Fruit fly (Drosophila melanogaster) whole organism, embryonic: ENCODE results near the gene CG5050.

ENCODE experiments used
- ATbp ChIP-seq: fragments of 200-800 bp; sonication (Bioruptor generic); optimal IDR thresholded peaks from 2 replicates; lab custom pipeline; 2017; ENCODE audit warnings: missing biosample characterization, mild to moderate bottlenecking, missing genetic modification characterization, missing genetic modification reagents
- Awh ChIP-seq: fragments of 200-800 bp; sonication (Bioruptor generic); IDR thresholded peaks from 2 replicates; pipeline ENCODE4, ENCODE4 v1.3.6; 2022; ENCODE audit warnings: missing biosample characterization, missing genetic modification characterization
- BtbVII ChIP-seq: fragments of 200-800 bp; sonication (Bioruptor generic); optimal IDR thresholded peaks from 3 replicates; lab custom pipeline; 2017; ENCODE audit warnings: missing biosample characterization, mild to moderate bottlenecking, missing genetic modification characterization
- C15 ChIP-seq: fragments of 200-800 bp; sonication (Bioruptor generic); IDR thresholded peaks from 3 replicates; pipeline ENCODE4 v1.3.6; 2022; ENCODE audit warnings: missing biosample characterization, missing genetic modification characterization
- CG10431 ChIP-seq: fragments of 200-800 bp; sonication (Bioruptor generic); optimal IDR thresholded peaks from 3 replicates; lab custom pipeline; 2018; ENCODE audit warnings: missing biosample characterization, mild to moderate bottlenecking, missing genetic modification characterization
- CG11560 ChIP-seq: fragments of 200-800 bp; sonication (Bioruptor generic); IDR thresholded peaks from 3 replicates; pipeline ENCODE4 v1.3.6; 2022; ENCODE audit warnings: missing biosample characterization, missing genetic modification characterization
- CG11696 ChIP-seq: fragments of 200-800 bp; sonication (Bioruptor generic); IDR thresholded peaks from 2 replicates; pipeline ENCODE4 v1.3.6; 2022; ENCODE audit warnings: missing biosample characterization, missing genetic modification characterization
- CG12659 ChIP-seq: fragments of 200-800 bp; sonication (Bioruptor generic); optimal IDR thresholded peaks from 3 replicates; lab custom pipeline; 2017; ENCODE audit warnings: mild to moderate bottlenecking, missing biosample characterization, missing genetic modification reagents, missing genetic modification characterization
- CG13624 ChIP-seq: fragments of 200-800 bp; sonication (Bioruptor generic); optimal IDR thresholded peaks from 2 replicates; lab custom pipeline; 2016; ENCODE audit warnings: missing biosample characterization, missing genetic modification characterization
- CG14710 ChIP-seq: fragments of 200-800 bp; sonication (Bioruptor generic); optimal IDR thresholded peaks from 3 replicates; lab custom pipeline; 2019; ENCODE audit warnings: missing biosample characterization, mild to moderate bottlenecking, missing genetic modification characterization, moderate library complexity
- CG15011 ChIP-seq: fragments of 200-800 bp; sonication (Bioruptor generic); optimal IDR thresholded peaks from 3 replicates; lab custom pipeline; 2018; ENCODE audit warnings: missing biosample characterization, mild to moderate bottlenecking, missing genetic modification characterization
- CG17568 ChIP-seq: fragments of 200-800 bp; sonication (Bioruptor generic); optimal IDR thresholded peaks from 2 replicates; lab custom pipeline; 2018; ENCODE audit warnings: missing biosample characterization, mild to moderate bottlenecking, missing genetic modification characterization, moderate library complexity
- CG2199 ChIP-seq: fragments of 200-800 bp; sonication (Bioruptor generic); IDR thresholded peaks from 3 replicates; pipeline ENCODE4 v1.3.6; 2022; ENCODE audit warnings: missing biosample characterization, missing genetic modification characterization
- CG2712 ChIP-seq: fragments of 200-800 bp; optimal IDR thresholded peaks from 3 replicates; lab custom pipeline; 2019; ENCODE audit warnings: missing biosample characterization, mild to moderate bottlenecking, missing genetic modification characterization, moderate library complexity
- CG3163 ChIP-seq: fragments of 200-800 bp; sonication (Bioruptor generic); optimal IDR thresholded peaks from 3 replicates; lab custom pipeline; 2016; ENCODE audit warnings: missing biosample characterization, missing genetic modification characterization
- CG3281 ChIP-seq: fragments of 200-800 bp; sonication (Bioruptor generic); optimal IDR thresholded peaks from 3 replicates; lab custom pipeline; 2017; ENCODE audit warnings: missing biosample characterization, mild to moderate bottlenecking, missing genetic modification characterization
- CG34224 ChIP-seq: fragments of 200-800 bp; sonication (Bioruptor generic); IDR thresholded peaks from 3 replicates; pipeline ENCODE4 v1.3.6; 2022; ENCODE audit warnings: missing biosample characterization, missing genetic modification characterization; ENCODE audit not compliant: partially characterized antibody
- CG34376 ChIP-seq: fragments of 200-800 bp; sonication (Bioruptor generic); optimal IDR thresholded peaks from 2 replicates; lab custom pipeline; 2018; ENCODE audit warnings: missing biosample characterization, mild to moderate bottlenecking, missing genetic modification characterization
- CG4424 ChIP-seq: fragments of 200-800 bp; sonication (Bioruptor generic); optimal IDR thresholded peaks from 3 replicates; lab custom pipeline; 2016; ENCODE audit warnings: missing biosample characterization, missing genetic modification characterization
- CG7786 ChIP-seq: fragments of 200-800 bp; sonication (Bioruptor generic); optimal IDR thresholded peaks from 2 replicates; lab custom pipeline; 2016; ENCODE audit warnings: missing biosample characterization, missing genetic modification characterization
- CG8290 ChIP-seq, 3 experiments: fragments of 200-800 bp; sonication (Bioruptor generic); optimal IDR thresholded peaks; 2 replicates each; lab custom pipeline; 2016 to 2019; ENCODE audit warnings: missing biosample characterization in 3 of 3, missing genetic modification characterization in 3 of 3, mild to moderate bottlenecking in 2 of 3, moderate library complexity in 1 of 3
- CG9932 ChIP-seq: fragments of 200-800 bp; sonication (Bioruptor generic); IDR thresholded peaks from 2 replicates; pipeline ENCODE4 v1.3.6; 2022; ENCODE audit warnings: missing biosample characterization, missing genetic modification characterization
- D19B ChIP-seq: fragments of 200-800 bp; sonication (Bioruptor generic); optimal IDR thresholded peaks from 2 replicates; lab custom pipeline; 2017; ENCODE audit warnings: missing biosample characterization, mild to moderate bottlenecking, missing genetic modification characterization
- Dbx ChIP-seq: fragments of 200-800 bp; sonication (Bioruptor generic); IDR thresholded peaks from 3 replicates; pipeline ENCODE4 v1.3.6; 2022; ENCODE audit warnings: missing biosample characterization, missing genetic modification characterization
- ERR ChIP-seq: fragments of 200-800 bp; sonication (Bioruptor generic); optimal IDR thresholded peaks from 2 replicates; lab custom pipeline; 2016; ENCODE audit warnings: missing biosample characterization, missing genetic modification characterization
- Med ChIP-seq: fragments of 200-800 bp; sonication (Bioruptor generic); peaks from one replicate; lab custom pipeline; 2016; ENCODE audit warnings: missing biosample characterization, missing genetic modification characterization, mild to moderate bottlenecking, inconsistent platforms, moderate library complexity
- Meics ChIP-seq: fragments of 200-800 bp; sonication (Bioruptor generic); optimal IDR thresholded peaks from 2 replicates; lab custom pipeline; 2017; ENCODE audit warnings: missing biosample characterization, mild to moderate bottlenecking, missing genetic modification characterization
- NFAT ChIP-seq: fragments of 200-800 bp; sonication (Bioruptor generic); IDR thresholded peaks from 2 replicates; pipeline ENCODE4 v1.3.6; 2022; ENCODE audit warnings: missing biosample characterization, missing genetic modification characterization
- Ptx1 ChIP-seq: fragments of 200-800 bp; sonication (Bioruptor generic); IDR thresholded peaks from 2 replicates; pipeline ENCODE4 v1.3.6; 2022; ENCODE audit warnings: missing biosample characterization, missing genetic modification characterization
- Scr ChIP-seq: fragments of 200-800 bp; sonication (Bioruptor generic); IDR thresholded peaks from 2 replicates; pipeline ENCODE4 v1.3.6; 2022; ENCODE audit warnings: missing biosample characterization, missing genetic modification characterization; ENCODE audit not compliant: partially characterized antibody
- Sox102F ChIP-seq: fragments of 200-800 bp; sonication (Bioruptor generic); optimal IDR thresholded peaks from 2 replicates; lab custom pipeline; 2018; ENCODE audit warnings: missing biosample characterization, mild to moderate bottlenecking, missing genetic modification characterization, moderate library complexity
- Sry-δ ChIP-seq: fragments of 200-800 bp; sonication (Bioruptor generic); optimal IDR thresholded peaks from 2 replicates; lab custom pipeline; 2016; ENCODE audit warnings: missing biosample characterization, missing genetic modification characterization
- abd-A ChIP-seq: fragments of 200-800 bp; sonication (Bioruptor generic); optimal IDR thresholded peaks from 3 replicates; lab custom pipeline; 2019; ENCODE audit warnings: missing biosample characterization, mild to moderate bottlenecking, missing genetic modification characterization, moderate library complexity
- aop ChIP-seq: fragments of 200-800 bp; sonication (Bioruptor generic); IDR thresholded peaks from 2 replicates; pipeline ENCODE4 v1.3.6; 2022; ENCODE audit warnings: missing biosample characterization, missing genetic modification characterization
- bsh ChIP-seq, 2 experiments: fragments of 200-800 bp; sonication (Bioruptor generic); optimal IDR thresholded peaks; 2 replicates each; lab custom pipeline; 2017 to 2018; ENCODE audit warnings: mild to moderate bottlenecking in 2 of 2, missing biosample characterization in 2 of 2, missing genetic modification characterization in 2 of 2, moderate library complexity in 1 of 2
- crc ChIP-seq: fragments of 200-800 bp; sonication (Bioruptor generic); optimal IDR thresholded peaks from 2 replicates; lab custom pipeline; 2016; ENCODE audit warnings: missing biosample characterization, missing genetic modification characterization
- da ChIP-seq: fragments of 200-800 bp; sonication (Bioruptor generic); optimal IDR thresholded peaks from 2 replicates; lab custom pipeline; 2016; ENCODE audit warnings: missing biosample characterization, missing genetic modification characterization
- en ChIP-seq: fragments of 200-800 bp; sonication (Bioruptor generic); optimal IDR thresholded peaks from 2 replicates; lab custom pipeline; 2016; ENCODE audit warnings: missing biosample characterization, missing genetic modification characterization
- eve ChIP-seq, 2 experiments: fragments of >200 bp; optimal IDR thresholded peaks; 2 replicates each; lab custom pipeline; 2017; ENCODE audit warnings: missing biosample characterization in 2 of 2, missing genetic modification characterization in 2 of 2
- exex ChIP-seq: fragments of 200-800 bp; sonication (Bioruptor generic); optimal IDR thresholded peaks from 4 replicates; lab custom pipeline; 2018; ENCODE audit warnings: missing biosample characterization, mild to moderate bottlenecking, missing genetic modification characterization, moderate library complexity
- odd ChIP-seq: fragments of 200-800 bp; sonication (Bioruptor generic); optimal IDR thresholded peaks from 2 replicates; lab custom pipeline; 2017; ENCODE audit warnings: missing biosample characterization, mild to moderate bottlenecking, missing genetic modification characterization
- rib ChIP-seq: fragments of 200-800 bp; sonication (Bioruptor generic); IDR thresholded peaks from 2 replicates; pipeline ENCODE4 v1.3.6; 2022; ENCODE audit warnings: missing biosample characterization, missing genetic modification characterization
- sna ChIP-seq: fragments of 200-800 bp; sonication (Bioruptor generic); IDR thresholded peaks from 2 replicates; pipeline ENCODE4 v1.3.6; 2022; ENCODE audit warnings: missing biosample characterization, missing genetic modification characterization; ENCODE audit not compliant: partially characterized antibody
- sqz ChIP-seq: fragments of 200-800 bp; sonication (Bioruptor generic); optimal IDR thresholded peaks from 3 replicates; lab custom pipeline; 2018; ENCODE audit warnings: missing biosample characterization, mild to moderate bottlenecking, missing genetic modification characterization
- stwl ChIP-seq: fragments of 200-800 bp; sonication (Bioruptor generic); optimal IDR thresholded peaks from 3 replicates; lab custom pipeline; 2018; ENCODE audit warnings: missing biosample characterization, mild to moderate bottlenecking, missing genetic modification characterization, moderate library complexity
- vnd ChIP-seq: fragments of 200-800 bp; sonication (Bioruptor generic); IDR thresholded peaks from 3 replicates; pipeline ENCODE4 v1.3.6; 2022; ENCODE audit warnings: missing biosample characterization, missing genetic modification characterization; ENCODE audit not compliant: partially characterized antibody
- wdn ChIP-seq: fragments of 200-800 bp; sonication (Bioruptor generic); IDR thresholded peaks from 2 replicates; pipeline ENCODE4 v1.3.6; 2022; ENCODE audit warnings: missing biosample characterization, missing genetic modification characterization

The CG5050 gene

dm6 chr2L:17449608-17450504, 2.9 kb upstream of the CG5050 start, which contains the start of gene dl (continued):
- TF ChIP-seq abd-A (tag; lab: Kevin White, UChicago) = peak; percentile 69
- TF ChIP-seq C15 (GFP tag; lab: Robert Waterston, UW) = no peak
- TF ChIP-seq exex (tag; lab: Kevin White, UChicago) = peak; percentile 95
- TF ChIP-seq CG34376 = peak; percentile 46
- TF ChIP-seq CG17568 (GFP tag; lab: Kevin White, UChicago) = peak; percentile 5
- TF ChIP-seq CG3163 (GFP tag; lab: Kevin White, UChicago) = peak; percentile 90
- TF ChIP-seq CG3281 (GFP tag; lab: Kevin White, UChicago) = no peak
- TF ChIP-seq bsh (GFP tag; optimal IDR thresholded peaks at IDR 0.05; lab: Kevin White, UChicago) = peak; percentile 2 to 43
- peak; percentile 84 for TF ChIP-seq D19B (GFP tag; lab: Kevin White, UChicago)
- TF ChIP-seq wdn (GFP tag; lab: Robert Waterston, UW) = no peak
- no peak for TF ChIP-seq da (GFP tag; lab: Kevin White, UChicago)
- no peak for TF ChIP-seq CG15011 (GFP tag; lab: Kevin White, UChicago)
- no peak for TF ChIP-seq odd (GFP tag; lab: Kevin White, UChicago)
- no peak for TF ChIP-seq en (GFP tag; lab: Kevin White, UChicago)
- TF ChIP-seq CG10431 (GFP tag; lab: Kevin White, UChicago) = no peak
- no peak for TF ChIP-seq vnd (GFP tag; lab: Robert Waterston, UW)
- no peak for TF ChIP-seq sna (GFP tag; lab: Robert Waterston, UW)
- peak; percentile 42 for TF ChIP-seq CG13624 (GFP tag; lab: Kevin White, UChicago)
- TF ChIP-seq stwl = peak; percentile 24
- TF ChIP-seq CG2712 = no peak
- TF ChIP-seq Meics (GFP tag; lab: Kevin White, UChicago) = peak; percentile 6
- no peak for TF ChIP-seq CG8290 (GFP tag; optimal IDR thresholded peaks at IDR 0.05; lab: Kevin White, UChicago)
- peak in 1 of 2 experiments; percentile 57 for TF ChIP-seq CG8290 (tag; optimal IDR thresholded peaks at IDR 0.05; lab: Kevin White, UChicago)
- TF ChIP-seq crc = no peak
- TF ChIP-seq Awh (GFP tag; lab: Robert Waterston, UW) = 0 out of 2 replicates have a peak, but pooled peaks have one; percentile 7
- TF ChIP-seq eve (GFP tag; optimal IDR thresholded peaks at IDR 0.05; lab: Kevin White, UChicago) = peak in 1 of 2 experiments; percentile 83
- 0 out of 2 replicates have a peak, but pooled peaks have one; percentile 30 for TF ChIP-seq CG11696
- peak; percentile 27 for TF ChIP-seq Sox102F (GFP tag; lab: Kevin White, UChicago)
- peak; percentile 20; the same call in 1 of the 2 replicates for TF ChIP-seq Ptx1
- no peak for TF ChIP-seq ATbp
- peak; percentile 33; the same call in 1 of the 3 replicates for TF ChIP-seq CG34224 (GFP tag; lab: Robert Waterston, UW)
- TF ChIP-seq aop (GFP tag; lab: Robert Waterston, UW) = no peak
- peak; percentile 46; the same call in 1 of the 2 replicates for TF ChIP-seq NFAT (GFP tag; lab: Robert Waterston, UW)
- TF ChIP-seq CG11560 (tag; lab: Robert Waterston, UW) = peak; percentile 47; the same call in 1 of the 3 replicates
- TF ChIP-seq ERR (GFP tag; lab: Kevin White, UChicago) = peak; percentile 1
- peak; percentile 32; the same call in 1 of the 2 replicates for TF ChIP-seq rib (GFP tag; lab: Robert Waterston, UW)
- TF ChIP-seq CG4424 (GFP tag; lab: Kevin White, UChicago) = peak; percentile 11
- no peak for TF ChIP-seq Sry-δ (GFP tag; lab: Kevin White, UChicago)
- TF ChIP-seq CG14710 (tag; lab: Kevin White, UChicago) = no peak
- TF ChIP-seq Scr (GFP tag; lab: Robert Waterston, UW) = peak; percentile 35; the same call in 1 of the 2 replicates
- peak; percentile 10 for TF ChIP-seq sqz (GFP tag; lab: Kevin White, UChicago)
- TF ChIP-seq CG7786 (GFP tag; lab: Kevin White, UChicago) = no peak
- peak; percentile 85 for TF ChIP-seq Med (GFP tag; lab: Kevin White, UChicago)
- TF ChIP-seq CG2199 = peak; percentile 13; the same call in 1 of the 3 replicates
- TF ChIP-seq Dbx (GFP tag; lab: Robert Waterston, UW) = peak; percentile 11; the same call in 1 of the 3 replicates
- peak; percentile 6 for TF ChIP-seq CG12659
- TF ChIP-seq CG9932 = peak; percentile 33; the same call in 1 of the 2 replicates
- TF ChIP-seq BtbVII (GFP tag; lab: Kevin White, UChicago) = no peak
